Worm (Caenorhabditis elegans): Measurements from ENCODE around the gene rfs-1.
A peak's percentile ranks its signal among the peaks of the same experiment; 100 is the strongest.

The rfs-1 gene

DNA sequence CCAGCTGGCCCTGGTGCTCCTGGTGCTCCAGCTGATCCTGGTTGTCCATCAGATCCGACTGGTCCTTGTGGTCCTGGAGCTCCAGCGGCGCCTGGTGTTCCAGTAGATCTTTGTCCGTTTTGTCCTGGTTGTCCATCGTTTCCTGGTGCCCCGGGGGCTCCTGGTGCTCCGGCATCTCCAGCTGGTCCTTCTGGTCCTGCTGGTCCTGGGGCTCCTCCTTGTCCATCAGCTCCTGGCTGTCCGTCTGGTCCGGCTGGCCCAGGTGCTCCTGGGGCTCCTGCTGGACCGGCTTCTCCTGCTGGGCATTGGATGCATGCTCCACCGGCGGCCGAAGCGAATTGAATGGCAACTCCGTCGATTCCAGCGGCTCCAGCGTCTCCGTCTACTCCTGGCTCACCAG is 36.3 kb downstream of the rfs-1 start:
- TF ChIP-seq ceh-8 (GFP tag; optimal IDR thresholded peaks at IDR 0.05), result peak; percentile 33
- TF ChIP-seq nhr-19 (GFP tag; conservative IDR thresholded peaks at IDR 0.05), result no peak

DNA sequence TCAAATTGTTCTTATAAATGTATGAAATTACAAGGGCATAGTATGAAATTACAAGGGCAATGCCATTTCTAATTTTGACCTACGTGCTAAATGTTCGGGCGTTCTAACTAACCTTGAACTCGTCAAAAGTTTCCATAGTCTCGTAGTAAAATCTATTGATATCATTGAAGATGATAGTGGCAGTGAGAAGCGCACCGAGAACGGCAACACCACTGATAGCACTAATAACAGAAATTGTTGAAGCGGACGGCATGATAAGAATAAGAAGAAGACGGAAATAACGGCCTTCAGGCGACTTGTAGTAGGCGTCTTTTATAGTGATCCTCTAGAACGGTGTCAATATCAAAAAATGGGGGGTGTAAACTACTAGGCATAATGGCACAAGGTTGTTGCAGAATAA is 37.1 kb downstream of the rfs-1 start, which contains the start of gene col-91:
col-91 (minus strand) TSS at position 288 of the 400 bp plus-strand sequence.
- TF ChIP-seq lin-14 (GFP tag; optimal IDR thresholded peaks at IDR 0.05) (peak; percentile 40), zip-4 (GFP tag; optimal IDR thresholded peaks at IDR 0.05) (no peak), hlh-17 (GFP tag; optimal IDR thresholded peaks at IDR 0.05; ENCODE audit: borderline replicate concordance) (no peak), C16A3.4 (tag; optimal IDR thresholded peaks at IDR 0.05) (no peak), elt-3 (tag; optimal IDR thresholded peaks at IDR 0.05) (peak in 3 of 6 experiments; percentile 3 to 42 (median 36)), nhr-12 (tag; optimal IDR thresholded peaks at IDR 0.05) (no peak)

ce11 chrIII:8265753-8266152 is 39.5 kb downstream of the rfs-1 start, which contains the start of gene mrps-9:
mrps-9 (plus strand) TSS chrIII:8266062.
- TF ChIP-seq nhr-20 (tag; optimal IDR thresholded peaks at IDR 0.05), result peak; percentile 0
- TF ChIP-seq elt-2 (tag; optimal IDR thresholded peaks at IDR 0.05), result no peak
- peak in 1 of 2 experiments; percentile 60 for TF ChIP-seq lsy-2 (tag; optimal IDR thresholded peaks at IDR 0.05)
- TF ChIP-seq lin-39 (tag; optimal IDR thresholded peaks at IDR 0.05), result no peak
- TF ChIP-seq blmp-1 (tag; optimal IDR thresholded peaks at IDR 0.05), result peak; percentile 78
- TF ChIP-seq rnt-1 (tag; optimal IDR thresholded peaks at IDR 0.05), result peak; percentile 26
- TF ChIP-seq ceh-82 (tag; optimal IDR thresholded peaks at IDR 0.05), result no peak
- TF ChIP-seq ets-5 (GFP tag; IDR thresholded peaks at IDR 0.05), result no peak
- TF ChIP-seq mep-1 (tag; optimal IDR thresholded peaks at IDR 0.05), result no peak
- no peak for TF ChIP-seq C16A3.4 (tag; optimal IDR thresholded peaks at IDR 0.05)
- TF ChIP-seq sptf-1 (tag; optimal IDR thresholded peaks at IDR 0.05), result no peak
- peak; percentile 27 to 41 for TF ChIP-seq lin-35 (GFP tag; optimal IDR thresholded peaks at IDR 0.05)
- TF ChIP-seq xbp-1 (tag; optimal IDR thresholded peaks at IDR 0.05), result peak; percentile 9
- TF ChIP-seq zag-1 (tag; optimal IDR thresholded peaks at IDR 0.05), result no peak
- TF ChIP-seq nhr-19 (GFP tag; conservative IDR thresholded peaks at IDR 0.05), result no peak
- no peak for TF ChIP-seq nhr-11 (tag; optimal IDR thresholded peaks at IDR 0.05)
- TF ChIP-seq efl-1 (optimal IDR thresholded peaks at IDR 0.05), result peak; percentile 30 to 36
- peak; percentile 31 to 92 for TF ChIP-seq efl-1 (GFP tag; optimal IDR thresholded peaks at IDR 0.05 in 1 of 2)
- no peak for TF ChIP-seq Y116A8C.19 (tag; optimal IDR thresholded peaks at IDR 0.05; ENCODE audit: borderline replicate concordance)
- TF ChIP-seq dpl-1 (GFP tag; optimal IDR thresholded peaks at IDR 0.05), result peak; percentile 11 to 64 (median 37)
- no peak for TF ChIP-seq nhr-85 (tag)
- peak; percentile 30 for TF ChIP-seq snu-23 (GFP tag; optimal IDR thresholded peaks at IDR 0.05)
- no peak for TF ChIP-seq fkh-8 (tag; optimal IDR thresholded peaks at IDR 0.05)
- no peak for TF ChIP-seq nhr-90 (tag; optimal IDR thresholded peaks at IDR 0.05; ENCODE audit: poor library complexity)
- TF ChIP-seq mdl-1 (tag; optimal IDR thresholded peaks at IDR 0.05), result no peak
- TF ChIP-seq nhr-77 (tag; optimal IDR thresholded peaks at IDR 0.05), result no peak
- no peak for TF ChIP-seq ceh-63 (GFP tag; optimal IDR thresholded peaks at IDR 0.05)
- peak; percentile 15 for TF ChIP-seq swsn-7 (tag; optimal IDR thresholded peaks at IDR 0.05)
- no peak for TF ChIP-seq F16B12.6 (tag; optimal IDR thresholded peaks at IDR 0.05)
- TF ChIP-seq lin-14 (GFP tag; optimal IDR thresholded peaks at IDR 0.05), result peak; percentile 38
- TF ChIP-seq hpl-2 (GFP tag; optimal IDR thresholded peaks at IDR 0.05), result no peak
- TF ChIP-seq tbx-2 (tag; optimal IDR thresholded peaks at IDR 0.05), result no peak
- TF ChIP-seq fkh-4 (tag; optimal IDR thresholded peaks at IDR 0.05; ENCODE audit: borderline replicate concordance), result no peak
- peak; percentile 30 for TF ChIP-seq lir-3 (tag; optimal IDR thresholded peaks at IDR 0.05; ENCODE audit: poor library complexity)
- TF ChIP-seq unc-86 (tag; optimal IDR thresholded peaks at IDR 0.05), result no peak

Measured in whole organism, L1 larva.